Worm (Caenorhabditis elegans): ENCODE data around the gene F10E9.7.

- TF ChIP-seq C08G9.2 (tag; optimal IDR thresholded peaks at IDR 0.05) (no peak), K09A11.1 (tag; optimal IDR thresholded peaks at IDR 0.05; ENCODE audit: insufficient read depth) (no peak), hlh-8 (tag; optimal IDR thresholded peaks at IDR 0.05) (no peak), hlh-6 (tag; optimal IDR thresholded peaks at IDR 0.05) (no peak), unc-86 (tag; optimal IDR thresholded peaks at IDR 0.05) (no peak), fkh-10 (GFP tag; optimal IDR thresholded peaks at IDR 0.05) (no peak), nhr-11 (tag; optimal IDR thresholded peaks at IDR 0.05) (no peak), pha-4 (tag; optimal IDR thresholded peaks at IDR 0.05) (no peak), lin-11 (tag; optimal IDR thresholded peaks at IDR 0.05) (no peak), pros-1 (tag; optimal IDR thresholded peaks at IDR 0.05) (no peak), ceh-45 (GFP tag; IDR thresholded peaks at IDR 0.05) (no peak), sox-2 (GFP tag; IDR thresholded peaks at IDR 0.05) (no peak), madf-2 (tag; optimal IDR thresholded peaks at IDR 0.05) (no peak)
Observed at ce11 chrIII:8291268-8292032, 15.8 kb downstream of the F10E9.7 start.
